Worm (Caenorhabditis elegans): ENCODE measurements around the gene C28H8.2.

DNA sequence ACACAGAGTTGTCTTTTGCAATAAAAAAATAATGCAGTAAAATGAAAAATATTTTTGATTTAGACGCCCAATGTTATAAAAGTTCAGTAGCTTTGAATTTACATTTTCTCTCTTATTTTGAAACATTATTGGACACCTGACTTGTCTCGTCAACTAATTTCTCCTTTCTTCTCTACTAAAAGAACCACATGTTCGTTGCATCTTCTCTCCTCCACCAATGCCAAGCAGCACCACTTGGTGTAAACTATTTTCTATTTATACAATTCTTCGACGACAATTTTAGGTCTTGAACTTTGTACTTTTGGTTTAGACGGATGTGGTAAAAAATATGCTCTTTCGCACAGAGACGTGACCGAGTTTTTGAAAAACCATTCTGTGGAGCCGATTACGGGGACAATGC is 10.5 kb downstream of the C28H8.2 start:
- TF ChIP-seq elt-2 (tag; optimal IDR thresholded peaks at IDR 0.05), result no peak
- no peak for TF ChIP-seq lin-39 (tag; optimal IDR thresholded peaks at IDR 0.05)
- TF ChIP-seq snpc-4 (tag; optimal IDR thresholded peaks at IDR 0.05), result no peak
- no peak for TF ChIP-seq unc-39 (tag; optimal IDR thresholded peaks at IDR 0.05)
- no peak for TF ChIP-seq nhr-11 (tag; optimal IDR thresholded peaks at IDR 0.05)
- no peak for TF ChIP-seq zag-1 (tag; optimal IDR thresholded peaks at IDR 0.05)
- TF ChIP-seq nhr-76 (tag; optimal IDR thresholded peaks at IDR 0.05), result no peak
- TF ChIP-seq nhr-237 (tag; optimal IDR thresholded peaks at IDR 0.05), result no peak
- no peak for TF ChIP-seq egl-27 (tag; optimal IDR thresholded peaks at IDR 0.05)
- no peak for TF ChIP-seq mdl-1 (tag; optimal IDR thresholded peaks at IDR 0.05)
- no peak for TF ChIP-seq nhr-25 (tag; optimal IDR thresholded peaks at IDR 0.05)
- no peak for TF ChIP-seq nhr-77 (tag; optimal IDR thresholded peaks at IDR 0.05)
